Worm (Caenorhabditis elegans) whole organism, L1 larva: ENCODE results near the gene pnn-1.

ENCODE experiments used
- C04F5.9 ChIP-seq: sonication (generic microtip); optimal IDR thresholded peaks from 2 replicates; lab custom pipeline; 2016; ENCODE audit warnings: missing genetic modification characterization, missing compliant biosample characterization
- F16B12.6 ChIP-seq: fragments of 150-350 bp; optimal IDR thresholded peaks from 2 replicates; lab custom pipeline; 2014; ENCODE audit warnings: missing biosample characterization, missing genetic modification characterization
- blmp-1 ChIP-seq: fragments of 150-350 bp; optimal IDR thresholded peaks from 2 replicates; lab custom pipeline; 2014; ENCODE audit warnings: missing biosample characterization, missing genetic modification characterization
- ceh-8 ChIP-seq: fragments of 200-800 bp; sonication (Bioruptor generic); optimal IDR thresholded peaks from 2 replicates; lab custom pipeline; 2018; ENCODE audit warnings: mild to moderate bottlenecking, missing genetic modification characterization, moderate library complexity, missing compliant biosample characterization
- ceh-82 ChIP-seq, 3 experiments: fragments of 150-350 bp in 1 of 3; sonication (generic microtip) in 2 of 3; optimal IDR thresholded peaks; 2 replicates each; lab custom pipeline; 2014 to 2017; ENCODE audit warnings: missing biosample characterization in 3 of 3, missing genetic modification characterization in 3 of 3
- ceh-90 ChIP-seq: sonication (generic microtip); optimal IDR thresholded peaks from 2 replicates; lab custom pipeline; 2016; ENCODE audit warnings: missing genetic modification characterization, missing compliant biosample characterization
- ces-1 ChIP-seq: fragments of 150-350 bp; optimal IDR thresholded peaks from 2 replicates; lab custom pipeline; 2014; ENCODE audit warnings: missing biosample characterization, missing genetic modification reagents, missing genetic modification characterization
- dsc-1 ChIP-seq: sonication (generic microtip); optimal IDR thresholded peaks from 2 replicates; lab custom pipeline; 2016; ENCODE audit warnings: mild to moderate bottlenecking, missing genetic modification characterization, missing compliant biosample characterization
- efl-1 ChIP-seq, 4 experiments: fragments of 150-350 bp; optimal IDR thresholded peaks in 3 of 4; peaks in 1 of 4; 1 replicate in 1 of 4; 2 replicates in 3 of 4; lab custom pipeline; 2014; ENCODE audit warnings: missing biosample characterization in 2 of 4, missing genetic modification characterization in 2 of 4, missing genetic modification reagents in 2 of 4
- elt-3 ChIP-seq, 6 experiments: fragments of 150-350 bp in 1 of 6; sonication (generic microtip); optimal IDR thresholded peaks; 2 replicates each; lab custom pipeline; 2017 to 2018; ENCODE audit warnings: missing biosample characterization in 6 of 6, missing genetic modification characterization in 6 of 6, inconsistent platforms in 1 of 6
- fkh-10 ChIP-seq: sonication (generic microtip); optimal IDR thresholded peaks from 2 replicates; lab custom pipeline; 2017; ENCODE audit warnings: missing biosample characterization, missing genetic modification reagents, missing genetic modification characterization
- grh-1 ChIP-seq: fragments of 200-800 bp; sonication (Bioruptor generic); IDR thresholded peaks from 2 replicates; pipeline ENCODE4 v1.3.6; 2022; ENCODE audit warnings: missing genetic modification reagents, missing genetic modification characterization, missing compliant biosample characterization
- jun-1 ChIP-seq: fragments of 150-350 bp; optimal IDR thresholded peaks from 2 replicates; lab custom pipeline; 2014; ENCODE audit warnings: missing biosample characterization, missing genetic modification reagents, missing genetic modification characterization
- lin-14 ChIP-seq: fragments of 200-800 bp; sonication (Bioruptor generic); optimal IDR thresholded peaks from 2 replicates; lab custom pipeline; 2018; ENCODE audit warnings: mild to moderate bottlenecking, missing genetic modification characterization, moderate library complexity, missing compliant biosample characterization
- lin-15B ChIP-seq: fragments of 150-350 bp; sonication (generic microtip); optimal IDR thresholded peaks from 3 replicates; lab custom pipeline; 2014; ENCODE audit warnings: missing biosample characterization, missing genetic modification characterization
- mab-9 ChIP-seq: fragments of 200-800 bp; sonication (Bioruptor generic); IDR thresholded peaks from 2 replicates; pipeline ENCODE4 v1.3.6; 2022; ENCODE audit warnings: missing genetic modification reagents, missing genetic modification characterization, missing compliant biosample characterization
- mdl-1 ChIP-seq, 2 experiments: fragments of 150-350 bp; optimal IDR thresholded peaks; 2 replicates each; lab custom pipeline; 2014 to 2017; ENCODE audit warnings: missing biosample characterization in 2 of 2, missing genetic modification characterization in 2 of 2, inconsistent platforms in 1 of 2
- mep-1 ChIP-seq: fragments of 150-350 bp; optimal IDR thresholded peaks from 2 replicates; lab custom pipeline; 2014; ENCODE audit warnings: missing biosample characterization, missing genetic modification characterization
- nhr-11 ChIP-seq: fragments of 150-350 bp; optimal IDR thresholded peaks from 2 replicates; lab custom pipeline; 2014; ENCODE audit warnings: missing biosample characterization, missing genetic modification characterization
- nhr-237 ChIP-seq: fragments of 150-350 bp; optimal IDR thresholded peaks from 2 replicates; lab custom pipeline; 2014; ENCODE audit warnings: missing biosample characterization, missing genetic modification characterization
- nhr-77 ChIP-seq: fragments of 150-350 bp; optimal IDR thresholded peaks from 2 replicates; lab custom pipeline; 2014; ENCODE audit warnings: missing biosample characterization, missing genetic modification characterization
- nhr-85 ChIP-seq: sonication (generic microtip); peaks from one replicate; lab custom pipeline; 2016; ENCODE audit warnings: missing genetic modification characterization, inconsistent platforms, missing compliant biosample characterization
- nhr-90 ChIP-seq: sonication (generic microtip); optimal IDR thresholded peaks from 2 replicates; lab custom pipeline; 2016; ENCODE audit warnings: mild to moderate bottlenecking, missing genetic modification characterization, missing compliant biosample characterization; ENCODE audit not compliant: poor library complexity
- sptf-1 ChIP-seq: fragments of 150-350 bp; optimal IDR thresholded peaks from 2 replicates; lab custom pipeline; 2014; ENCODE audit warnings: missing biosample characterization, missing genetic modification characterization
- swsn-7 ChIP-seq: sonication (generic microtip); optimal IDR thresholded peaks from 2 replicates; lab custom pipeline; 2016; ENCODE audit warnings: missing genetic modification characterization, missing compliant biosample characterization
- tlp-1 ChIP-seq: fragments of 150-350 bp; optimal IDR thresholded peaks from 2 replicates; lab custom pipeline; 2014; ENCODE audit warnings: missing biosample characterization, missing genetic modification characterization
- unc-130 ChIP-seq: fragments of 150-350 bp; optimal IDR thresholded peaks from 2 replicates; lab custom pipeline; 2017; ENCODE audit warnings: missing biosample characterization, missing genetic modification characterization, inconsistent platforms
- unc-62 ChIP-seq: fragments of 150-350 bp; optimal IDR thresholded peaks from 2 replicates; lab custom pipeline; 2014; ENCODE audit warnings: missing biosample characterization, missing genetic modification reagents, missing genetic modification characterization
- xbp-1 ChIP-seq: sonication (generic microtip); optimal IDR thresholded peaks from 2 replicates; lab custom pipeline; 2016; ENCODE audit warnings: missing genetic modification characterization, missing compliant biosample characterization
- zip-4 ChIP-seq: fragments of 200-800 bp; sonication (Bioruptor generic); optimal IDR thresholded peaks from 2 replicates; lab custom pipeline; 2018; ENCODE audit warnings: mild to moderate bottlenecking, missing genetic modification characterization, moderate library complexity, missing compliant biosample characterization
- ztf-11 ChIP-seq, 2 experiments: sonication (generic microtip); optimal IDR thresholded peaks; 2 replicates each; lab custom pipeline; 2016 to 2017; ENCODE audit warnings: missing genetic modification characterization in 2 of 2, missing biosample characterization in 1 of 2, missing compliant biosample characterization in 1 of 2

Gene pnn-1

DNA sequence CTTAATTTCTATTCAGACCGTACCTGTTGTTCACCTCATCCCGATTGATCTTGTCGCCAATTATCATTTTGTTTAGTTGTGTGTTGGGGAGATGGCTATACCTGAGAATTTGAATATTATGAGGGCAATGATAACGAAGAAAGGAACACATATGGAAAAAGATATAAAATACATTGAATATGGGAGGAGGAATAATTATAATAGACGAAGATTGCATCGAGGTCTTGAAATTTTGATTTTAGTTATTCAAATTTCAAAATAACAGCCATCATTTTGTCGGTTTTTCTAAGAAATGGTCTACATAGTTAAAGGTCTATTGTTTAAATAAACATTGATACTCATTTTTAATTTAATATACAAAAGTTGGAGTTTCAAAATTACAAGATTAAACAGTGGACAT is 16.2 kb downstream of the pnn-1 start, which contains the start of gene shw-3:
TSS of gene shw-3 (minus strand) at position 101 of the 400 bp plus-strand sequence.
- no peak for TF ChIP-seq ztf-11 (tag; optimal IDR thresholded peaks at IDR 0.05; lab: Kevin White, UChicago)
- TF ChIP-seq unc-130 (tag; lab: Kevin White, UChicago) = no peak
- no peak for TF ChIP-seq ces-1
- no peak for TF ChIP-seq ceh-82 (tag; optimal IDR thresholded peaks at IDR 0.05; lab: Kevin White, UChicago)

DNA sequence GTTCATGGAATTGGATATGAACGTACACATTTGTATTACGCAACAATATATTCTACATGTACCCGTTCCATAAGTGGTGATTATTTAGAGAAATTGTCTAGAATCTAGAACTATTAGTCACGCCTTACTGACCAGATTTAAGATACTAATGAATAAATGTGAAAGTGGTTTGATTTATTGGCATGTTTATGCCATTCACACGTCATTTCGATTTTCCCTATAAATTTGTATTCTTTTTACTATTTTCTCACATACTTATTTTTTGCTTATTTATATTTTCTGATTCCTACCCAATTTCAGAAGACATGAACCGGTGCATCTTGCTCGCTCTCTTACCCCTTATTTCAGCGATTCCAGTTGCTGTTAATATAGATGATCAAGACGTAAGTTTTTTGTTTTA is 17.3 kb downstream of the pnn-1 start, which contains the start of gene F15B9.8:
TSS of gene F15B9.8 (plus strand) at position 301 of the 400 bp plus-strand sequence.
- TF ChIP-seq nhr-85 (tag; lab: Kevin White, UChicago) (peak; percentile 42), tlp-1 (tag; lab: Kevin White, UChicago) (no peak)

DNA sequence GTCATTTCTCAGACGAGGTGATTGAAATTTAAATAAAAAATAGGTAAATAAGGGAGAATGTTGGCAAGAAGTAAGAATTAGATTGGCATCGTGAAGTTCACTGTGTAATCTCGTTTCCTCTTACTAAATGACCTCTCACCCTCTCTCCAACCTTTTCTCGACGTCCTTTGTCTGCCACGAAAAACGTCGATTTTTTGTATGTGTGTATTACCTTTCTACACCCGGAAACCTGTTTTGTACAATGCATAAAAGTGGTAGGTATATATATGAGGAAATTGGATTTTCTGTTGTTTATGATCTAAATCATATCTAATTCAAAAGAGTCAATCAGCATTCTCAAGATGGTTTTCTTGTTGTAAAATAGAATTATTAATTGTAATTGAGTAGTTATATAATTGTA is 22.0 kb downstream of the pnn-1 start, which contains the start of the genes F15B9.11 and dsl-7:
TSS of gene F15B9.11 (minus strand) at position 5 of the 400 bp plus-strand sequence.
TSS of gene dsl-7 (plus strand) at position 260 of the 400 bp plus-strand sequence.
- TF ChIP-seq blmp-1 (tag; lab: Kevin White, UChicago) (peak; percentile 18), grh-1 (GFP tag; lab: Robert Waterston, UW) (0 out of 2 replicates have a peak, but pooled peaks have one; percentile 45), C04F5.9 (tag; lab: Kevin White, UChicago) (no peak), nhr-90 (no peak), nhr-85 (tag; lab: Kevin White, UChicago) (peak; percentile 82), mdl-1 (tag; optimal IDR thresholded peaks at IDR 0.05; lab: Kevin White, UChicago) (no peak), lin-14 (peak; percentile 60)

DNA sequence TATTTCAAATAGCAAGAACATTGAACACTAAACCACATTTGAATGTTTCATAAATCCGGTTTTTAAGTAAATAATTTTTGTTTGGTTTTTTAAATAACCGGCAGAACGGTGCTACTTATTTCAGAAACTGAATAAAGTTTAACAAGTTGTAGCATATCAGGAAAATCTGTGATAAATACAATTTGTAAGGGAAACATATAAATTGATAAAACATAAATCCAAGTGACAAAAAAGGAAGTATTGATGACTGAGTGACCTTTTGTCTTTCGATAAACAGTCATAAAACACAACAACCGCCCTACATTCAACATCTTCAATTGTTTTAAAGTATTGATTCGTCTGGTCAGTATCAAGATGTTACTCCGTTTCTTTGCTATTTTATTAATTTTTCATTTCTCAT is 24.4 kb downstream of the pnn-1 start, which contains the start of gene far-5:
TSS of gene far-5 (plus strand) at position 301 of the 400 bp plus-strand sequence.
- TF ChIP-seq fkh-10 (GFP tag; lab: Kevin White, UChicago) (no peak), sptf-1 (no peak), elt-3 (tag; optimal IDR thresholded peaks at IDR 0.05; lab: Kevin White, UChicago) (peak in 1 of 6 experiments; percentile 29), nhr-11 (tag; lab: Kevin White, UChicago) (no peak), zip-4 (GFP tag; lab: Kevin White, UChicago) (no peak), blmp-1 (tag; lab: Kevin White, UChicago) (peak; percentile 30)

DNA sequence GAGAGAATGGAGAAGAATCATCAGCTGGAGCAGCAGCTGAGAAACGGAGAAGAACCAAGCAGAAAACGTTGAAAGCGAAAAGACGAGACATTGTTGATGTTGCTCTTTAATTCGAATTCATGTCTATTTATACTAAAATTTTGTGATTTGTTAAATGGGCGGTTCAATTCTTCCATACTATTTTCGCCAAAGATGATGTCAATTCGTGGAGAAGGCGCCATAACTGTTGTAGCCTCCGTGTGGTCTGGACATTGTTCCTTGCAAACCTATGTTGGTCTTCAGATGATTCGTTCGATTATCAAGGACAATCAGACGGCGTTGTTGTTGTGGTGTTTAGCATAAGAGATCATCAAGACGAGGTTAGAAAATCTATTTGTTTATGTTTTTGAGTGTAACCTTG is 26.5 kb downstream of the pnn-1 start, which contains the start of gene far-3:
TSS of gene far-3 (minus strand) at position 101 of the 400 bp plus-strand sequence.
- TF ChIP-seq lin-15B (tag; lab: Kevin White, UChicago) (no peak), efl-1 (optimal IDR thresholded peaks at IDR 0.05; lab: Kevin White, UChicago) (no peak), efl-1 (GFP tag; optimal IDR thresholded peaks at IDR 0.05 in 1 of 2; lab: Kevin White, UChicago) (no peak), unc-62 (no peak), ceh-90 (no peak), nhr-77 (tag; lab: Kevin White, UChicago) (no peak), mep-1 (tag; lab: Kevin White, UChicago) (no peak), swsn-7 (tag; lab: Kevin White, UChicago) (no peak), mab-9 (GFP tag; lab: Robert Waterston, UW) (no peak), F16B12.6 (tag; lab: Kevin White, UChicago) (no peak), xbp-1 (no peak), ceh-8 (no peak), dsc-1 (tag; lab: Kevin White, UChicago) (no peak), jun-1 (tag; lab: Kevin White, UChicago) (no peak)

DNA sequence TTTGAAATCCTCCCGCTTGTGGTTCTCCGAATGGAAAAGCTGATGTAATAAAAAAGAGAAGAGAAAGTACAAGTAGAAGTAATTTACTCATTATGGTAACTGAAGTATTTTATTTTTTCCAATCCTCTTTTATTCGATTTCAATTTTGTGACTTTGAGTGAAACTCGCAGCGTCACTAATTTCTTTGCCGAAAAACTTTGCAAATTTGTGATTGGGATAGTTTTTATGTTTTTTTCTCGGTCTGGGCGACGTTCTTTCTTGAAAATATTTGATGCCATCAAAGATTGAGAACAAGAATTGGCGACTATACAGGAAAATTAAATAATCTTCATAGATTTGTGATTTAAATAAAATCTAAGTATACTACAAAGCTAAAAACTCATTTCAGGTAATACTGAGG is 28.6 kb downstream of the pnn-1 start, which contains the start of gene far-4:
TSS of gene far-4 (minus strand) at position 101 of the 400 bp plus-strand sequence.
- TF ChIP-seq nhr-237 (tag; lab: Kevin White, UChicago) (no peak), zip-4 (GFP tag; lab: Kevin White, UChicago) (no peak)
